In genomic region chr3R:21138220-21138754, dm6 we compare ENCODE assay signal across 1 fruit fly cellular context.
A peak's percentile ranks its signal among the peaks of the same experiment; 100 is the strongest.
TF ChIP-seq lines count a peak whose summit lies in the region.

Gene meigo (plus strand): TSS chr3R:21138270.

TF ChIP-seq in whole organism, embryonic, 481 proteins besides CTCF, POLR2A, EP300 and RAD21 (continued from another document):
- no peak for TF ChIP-seq eve (GFP tag; optimal IDR thresholded peaks at IDR 0.05; lab: Kevin White, UChicago)
- TF ChIP-seq tin (GFP tag; optimal IDR thresholded peaks at IDR 0.05; lab: Kevin White, UChicago): peak; percentile 54
- TF ChIP-seq gem (tag; optimal IDR thresholded peaks at IDR 0.05; lab: Kevin White, UChicago): peak; percentile 82
- TF ChIP-seq crp (GFP tag; optimal IDR thresholded peaks at IDR 0.05; lab: Kevin White, UChicago): peak in 1 of 2 experiments; percentile 51
- no peak for TF ChIP-seq aop (GFP tag; IDR thresholded peaks at IDR 0.05; lab: Robert Waterston, UW)
- TF ChIP-seq Asciz (GFP tag; optimal IDR thresholded peaks at IDR 0.05; lab: Kevin White, UChicago): no peak
- peak; percentile 76 for TF ChIP-seq CG13424 (tag; optimal IDR thresholded peaks at IDR 0.05; lab: Kevin White, UChicago)
- peak; percentile 51 for TF ChIP-seq dmrt11E (tag; optimal IDR thresholded peaks at IDR 0.05; lab: Kevin White, UChicago)
- TF ChIP-seq CG43689 (GFP tag; IDR thresholded peaks at IDR 0.05; lab: Robert Waterston, UW): no peak
- peak; percentile 69 for TF ChIP-seq CG15696 (tag; optimal IDR thresholded peaks at IDR 0.05; lab: Kevin White, UChicago)
- no peak for TF ChIP-seq D (optimal IDR thresholded peaks at IDR 0.05; lab: Kevin White, UChicago)
- TF ChIP-seq D (GFP tag; optimal IDR thresholded peaks at IDR 0.05; lab: Kevin White, UChicago): no peak
